Worm (Caenorhabditis elegans): ENCODE data around the gene bath-15.

bath-15 gene

DNA sequence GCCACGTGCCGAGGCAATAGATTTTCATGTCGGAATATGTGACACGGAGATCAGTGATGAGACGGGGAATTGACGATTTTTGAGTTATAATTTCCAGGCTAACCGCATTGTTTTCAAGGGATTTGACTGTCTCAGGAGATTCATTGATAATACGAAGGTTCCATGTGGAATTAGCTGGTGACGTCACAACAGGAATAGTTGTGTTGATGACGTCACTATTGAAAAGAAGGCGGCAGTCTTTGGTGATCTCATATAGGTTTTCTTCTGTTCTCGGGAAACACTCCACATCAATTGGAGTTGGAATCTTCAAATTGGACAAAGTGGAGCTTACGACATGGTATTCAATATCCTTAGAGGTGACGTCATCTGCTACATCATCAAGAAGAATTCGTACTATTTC is 32.6 kb downstream of the bath-15 start:
- no peak for TF ChIP-seq lir-1 (GFP tag; conservative IDR thresholded peaks at IDR 0.05)

DNA sequence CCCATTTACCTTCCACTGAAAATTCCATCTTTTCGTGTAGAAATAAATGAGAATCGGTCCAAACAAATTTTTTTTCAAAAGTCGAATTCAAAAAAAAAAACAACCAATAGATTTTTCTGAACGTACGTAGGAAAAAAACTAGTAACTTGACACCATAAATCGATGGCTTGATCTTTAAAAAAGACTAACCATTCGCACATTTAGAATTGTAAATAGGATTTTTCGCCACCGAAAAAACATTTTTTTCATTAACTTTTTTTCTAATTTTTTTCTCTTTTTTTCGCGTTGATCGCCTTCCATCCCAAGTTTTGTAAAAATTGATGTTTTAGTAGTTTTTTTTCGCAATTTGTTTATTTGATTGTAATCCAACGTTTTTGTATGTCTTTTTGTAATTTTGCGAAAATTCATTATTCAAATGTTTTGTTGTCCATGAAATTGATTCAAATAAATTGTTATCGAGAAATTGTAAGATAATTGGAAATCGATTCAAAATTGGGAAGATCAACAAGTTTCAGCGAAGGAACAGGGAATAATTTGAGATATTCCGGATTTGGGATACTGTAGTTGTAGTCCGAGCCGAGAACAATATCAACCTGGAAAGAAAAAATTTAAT is 38.1 kb downstream of the bath-15 start:
- TF ChIP-seq F10E7.11 (tag; optimal IDR thresholded peaks at IDR 0.05), result peak; percentile 52
- no peak for TF ChIP-seq lag-1 (GFP tag; IDR thresholded peaks at IDR 0.05)
- TF ChIP-seq sptf-2 (GFP tag; optimal IDR thresholded peaks at IDR 0.05), result no peak
- no peak for TF ChIP-seq lsy-27 (tag; optimal IDR thresholded peaks at IDR 0.05; ENCODE audit: borderline replicate concordance, insufficient read depth)
- peak in 1 of 3 experiments; percentile 40 for TF ChIP-seq lin-35 (GFP tag; optimal IDR thresholded peaks at IDR 0.05)
- TF ChIP-seq chd-7 (tag; optimal IDR thresholded peaks at IDR 0.05), result peak; percentile 52
- TF ChIP-seq let-607 (tag; optimal IDR thresholded peaks at IDR 0.05), result peak in 1 of 2 experiments; percentile 26
- peak; percentile 11 for TF ChIP-seq repo-1 (tag; optimal IDR thresholded peaks at IDR 0.05)
- 0 out of 2 replicates have a peak, but pooled peaks have one; percentile 49 for TF ChIP-seq C06A6.2 (GFP tag; conservative IDR thresholded peaks at IDR 0.05)
- peak; percentile 51 for TF ChIP-seq ZK185.1 (tag; optimal IDR thresholded peaks at IDR 0.05; ENCODE audit: poor library complexity, severe bottlenecking)
- peak; percentile 74 for TF ChIP-seq dpff-1 (tag; optimal IDR thresholded peaks at IDR 0.05)
- TF ChIP-seq mes-4 (tag; optimal IDR thresholded peaks at IDR 0.05), result no peak
- peak; percentile 8 for TF ChIP-seq ztf-26 (tag; optimal IDR thresholded peaks at IDR 0.05)
- TF ChIP-seq cebp-1 (GFP tag; IDR thresholded peaks at IDR 0.05), result no peak
- peak; percentile 14 for TF ChIP-seq cebp-1 (tag; optimal IDR thresholded peaks at IDR 0.05)
- no peak for TF ChIP-seq die-1 (tag; optimal IDR thresholded peaks at IDR 0.05)
- TF ChIP-seq xnd-1 (tag; optimal IDR thresholded peaks at IDR 0.05), result no peak
- no peak for TF ChIP-seq tlf-1 (GFP tag; optimal IDR thresholded peaks at IDR 0.05)
- TF ChIP-seq zim-3 (tag; optimal IDR thresholded peaks at IDR 0.05), result peak; percentile 59
- no peak for TF ChIP-seq ama-1 (optimal IDR thresholded peaks at IDR 0.05)
- no peak for TF ChIP-seq ama-1 (GFP tag; optimal IDR thresholded peaks at IDR 0.05)
- 0 out of 2 replicates have a peak, but pooled peaks have one; percentile 11 for TF ChIP-seq aptf-2 (GFP tag; conservative IDR thresholded peaks at IDR 0.05)
- TF ChIP-seq bed-1 (GFP tag; IDR thresholded peaks at IDR 0.05), result no peak

DNA sequence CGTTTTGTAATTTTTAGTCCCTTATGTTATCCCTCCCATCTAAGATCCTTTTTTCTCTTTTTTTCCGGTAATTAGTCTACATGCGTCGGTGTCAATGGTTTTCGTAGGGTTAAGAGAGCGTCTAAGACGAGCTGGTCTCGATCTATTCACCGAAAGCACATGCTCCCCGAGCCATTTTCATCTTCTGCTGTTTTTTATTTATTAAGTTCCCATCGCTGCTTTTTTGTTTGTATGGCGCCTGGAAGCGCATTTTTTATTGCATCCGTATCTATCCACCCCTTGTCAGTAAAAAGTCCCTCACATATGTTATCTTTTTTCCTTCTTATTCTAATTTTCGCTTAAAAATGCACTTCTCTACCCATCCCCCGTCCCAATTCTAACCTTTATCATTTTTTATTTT is 39.0 kb downstream of the bath-15 start:
- TF ChIP-seq ceh-27 (GFP tag; optimal IDR thresholded peaks at IDR 0.05) (no peak), nfyb-1 (GFP tag; IDR thresholded peaks at IDR 0.05) (0 out of 2 replicates have a peak, but pooled peaks have one; percentile 45), lin-26 (GFP tag; IDR thresholded peaks at IDR 0.05) (0 out of 2 replicates have a peak, but pooled peaks have one; percentile 61), athp-1 (tag; optimal IDR thresholded peaks at IDR 0.05) (peak; percentile 66), sdz-38 (tag; optimal IDR thresholded peaks at IDR 0.05) (no peak), dpl-1 (GFP tag; optimal IDR thresholded peaks at IDR 0.05) (no peak), lin-35 (GFP tag; optimal IDR thresholded peaks at IDR 0.05) (peak in 1 of 3 experiments; percentile 65), ztf-18 (tag; optimal IDR thresholded peaks at IDR 0.05) (no peak), ztf-25 (GFP tag; IDR thresholded peaks at IDR 0.05) (0 out of 2 replicates have a peak, but pooled peaks have one; percentile 8), ztf-26 (tag; optimal IDR thresholded peaks at IDR 0.05) (no peak), snpc-3.4 (tag; optimal IDR thresholded peaks at IDR 0.05) (peak; percentile 37), cebp-1 (GFP tag; IDR thresholded peaks at IDR 0.05) (no peak), cebp-1 (tag; optimal IDR thresholded peaks at IDR 0.05) (peak; percentile 21), hsf-1 (GFP tag; IDR thresholded peaks at IDR 0.05) (0 out of 2 replicates have a peak, but pooled peaks have one; percentile 27), tlf-1 (GFP tag; optimal IDR thresholded peaks at IDR 0.05) (no peak), Y95B8A.8 (GFP tag; IDR thresholded peaks at IDR 0.05) (0 out of 2 replicates have a peak, but pooled peaks have one; percentile 21), ZK185.1 (tag; optimal IDR thresholded peaks at IDR 0.05; ENCODE audit: poor library complexity, severe bottlenecking) (no peak), gei-17 (GFP tag; optimal IDR thresholded peaks at IDR 0.05) (no peak), K11D2.4 (GFP tag; IDR thresholded peaks at IDR 0.05) (peak; percentile 12; the same call in 1 of the 2 replicates), sea-2 (GFP tag; IDR thresholded peaks at IDR 0.05) (no peak), C06A6.2 (GFP tag; conservative IDR thresholded peaks at IDR 0.05) (peak; percentile 36; the same call in 1 of the 2 replicates), B0019.2 (GFP tag; conservative IDR thresholded peaks at IDR 0.05) (no peak), cebp-2 (GFP tag; IDR thresholded peaks at IDR 0.05) (peak; percentile 55; the same call in 1 of the 2 replicates), chd-7 (tag; optimal IDR thresholded peaks at IDR 0.05) (no peak), Y56A3A.18 (GFP tag; IDR thresholded peaks at IDR 0.05) (no peak), dox-1 (GFP tag; IDR thresholded peaks at IDR 0.05) (peak; percentile 71; the same call in 1 of the 2 replicates), hlh-26 (GFP tag; conservative IDR thresholded peaks at IDR 0.05) (no peak), let-607 (tag; optimal IDR thresholded peaks at IDR 0.05) (peak in 1 of 2 experiments; percentile 12), madf-8 (GFP tag; conservative IDR thresholded peaks at IDR 0.05) (no peak)

Measured in whole organism, young adult.